Worm (Caenorhabditis elegans): ENCODE results near the gene ncx-6.

DNA sequence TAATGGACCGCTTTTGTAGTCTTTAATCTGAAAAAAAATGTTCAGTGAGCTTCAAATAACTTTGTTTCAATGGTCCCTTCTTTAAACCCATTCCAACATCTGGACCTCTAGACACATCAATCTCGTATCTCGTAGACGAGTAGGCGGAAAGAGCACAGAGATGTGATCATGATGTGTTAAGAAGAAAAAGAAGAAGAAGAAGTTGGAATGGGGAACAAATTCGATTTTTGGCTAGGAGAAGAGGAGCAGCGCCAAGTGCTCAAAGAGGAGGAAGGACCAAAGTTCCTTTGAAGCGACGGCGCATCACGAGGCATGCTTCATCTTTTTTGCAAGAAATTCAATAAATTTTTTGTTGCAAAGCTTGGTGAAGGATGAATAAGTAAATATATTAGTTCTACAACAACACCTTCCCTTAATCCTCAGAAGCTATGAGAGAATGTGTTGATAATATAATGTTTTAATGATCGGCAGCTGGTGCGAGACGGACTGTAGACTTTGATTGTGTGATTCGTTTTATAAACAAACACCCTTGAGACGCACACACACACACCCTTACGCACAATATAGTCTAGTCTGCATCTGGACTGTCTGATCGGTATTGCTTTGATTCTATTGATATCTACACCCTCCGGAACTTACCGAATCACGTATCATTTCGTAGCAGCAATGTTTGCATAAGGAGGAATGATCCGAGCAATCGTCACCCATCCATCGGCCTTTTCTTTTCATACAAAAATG is 49.1 kb downstream of the ncx-6 start:
- TF ChIP-seq ztf-11 (tag; optimal IDR thresholded peaks at IDR 0.05) (no peak), R02D3.7 (tag; optimal IDR thresholded peaks at IDR 0.05) (no peak), ama-1 (optimal IDR thresholded peaks at IDR 0.05) (no peak), tbx-2 (tag; optimal IDR thresholded peaks at IDR 0.05) (no peak), nhr-25 (tag; optimal IDR thresholded peaks at IDR 0.05) (no peak), pqm-1 (tag; optimal IDR thresholded peaks at IDR 0.05) (no peak), zag-1 (tag; optimal IDR thresholded peaks at IDR 0.05) (no peak), daf-12 (tag; optimal IDR thresholded peaks at IDR 0.05) (no peak), nhr-12 (tag; optimal IDR thresholded peaks at IDR 0.05) (no peak), ceh-82 (tag; optimal IDR thresholded peaks at IDR 0.05) (no peak), snpc-4 (tag; optimal IDR thresholded peaks at IDR 0.05) (no peak)

Data from whole organism, L3 larva.